Worm (Caenorhabditis elegans) whole organism, dauer: ENCODE measurements around the gene his-70.

ENCODE experiments used
- unc-62 ChIP-seq: sonication (generic microtip); optimal IDR thresholded peaks from 2 replicates; lab custom pipeline; 2017; ENCODE audit warnings: missing biosample characterization, missing genetic modification reagents, missing genetic modification characterization

The his-70 gene

ce11 chrIII:4060019-4060418, at the start of gene his-70:
his-70 (minus strand) TSS chrIII:4060119.
- TF ChIP-seq unc-62: no peak

ce11 chrIII:4107929-4108520, 48.1 kb upstream of the his-70 start:
- no peak for TF ChIP-seq unc-62

ce11 chrIII:4107227-4107626, 47.3 kb upstream of the his-70 start:
- TF ChIP-seq unc-62: no peak

- TF ChIP-seq unc-62: no peak
Measured at ce11 chrIII:4106611-4107010, 46.7 kb upstream of the his-70 start.

ce11 chrIII:4103171-4103570, 43.3 kb upstream of the his-70 start:
- no peak for TF ChIP-seq unc-62

- no peak for TF ChIP-seq unc-62
Measured at ce11 chrIII:4102039-4102438, 42.1 kb upstream of the his-70 start.

- no peak for TF ChIP-seq unc-62
Measured at ce11 chrIII:4101016-4101415, 41.1 kb upstream of the his-70 start.

ce11 chrIII:4099884-4100596, 40.1 kb upstream of the his-70 start:
- no peak for TF ChIP-seq unc-62

ce11 chrIII:4098751-4099150, 38.8 kb upstream of the his-70 start:
- TF ChIP-seq unc-62: no peak

ce11 chrIII:4098107-4098620, 38.2 kb upstream of the his-70 start, which contains the start of gene rei-1:
rei-1 (minus strand) TSS chrIII:4098190.
- TF ChIP-seq unc-62: no peak

ce11 chrIII:4096370-4096842, 36.5 kb upstream of the his-70 start:
- TF ChIP-seq unc-62: no peak

ce11 chrIII:4095441-4096095, 35.6 kb upstream of the his-70 start, which contains the start of gene C03C10.7:
C03C10.7 (plus strand) TSS chrIII:4096045.
- TF ChIP-seq unc-62: no peak

- TF ChIP-seq unc-62: no peak
Measured at ce11 chrIII:4094681-4095080, 34.8 kb upstream of the his-70 start, which contains the start of gene rnr-2. rnr-2 (minus strand) TSS chrIII:4094921.

ce11 chrIII:4092962-4093361, 33.0 kb upstream of the his-70 start:
- no peak for TF ChIP-seq unc-62

- TF ChIP-seq unc-62: no peak
Measured at ce11 chrIII:4092020-4092419, 32.1 kb upstream of the his-70 start, which contains the start of gene C03C10.5. C03C10.5 (minus strand) TSS chrIII:4092120.

ce11 chrIII:4090773-4091172, 30.9 kb upstream of the his-70 start, which contains the start of gene C03C10.2:
C03C10.2 (plus strand) TSS chrIII:4091073.
- TF ChIP-seq unc-62: no peak

- TF ChIP-seq unc-62: no peak
Measured at ce11 chrIII:4088338-4088918, 28.5 kb upstream of the his-70 start.
